Fruit fly (Drosophila melanogaster) whole organism, embryonic: Measurements from ENCODE around the gene CG43175.

Experiments used
- CG10267 ChIP-seq: fragments of 200-800 bp; sonication (Bioruptor generic); optimal IDR thresholded peaks from 2 replicates; lab custom pipeline; 2018; ENCODE audit warnings: missing biosample characterization, mild to moderate bottlenecking, missing genetic modification characterization, moderate library complexity
- CG10431 ChIP-seq: fragments of 200-800 bp; sonication (Bioruptor generic); optimal IDR thresholded peaks from 3 replicates; lab custom pipeline; 2018; ENCODE audit warnings: missing biosample characterization, mild to moderate bottlenecking, missing genetic modification characterization
- CG10543 ChIP-seq: fragments of 200-800 bp; sonication (Bioruptor generic); optimal IDR thresholded peaks from 3 replicates; lab custom pipeline; 2017; ENCODE audit warnings: missing biosample characterization, mild to moderate bottlenecking, missing genetic modification characterization, moderate library complexity
- CG10979 ChIP-seq: fragments of 200-800 bp; sonication (Bioruptor generic); optimal IDR thresholded peaks from 2 replicates; lab custom pipeline; 2018; ENCODE audit warnings: missing biosample characterization, mild to moderate bottlenecking, missing genetic modification characterization, moderate library complexity
- CG12744 ChIP-seq: fragments of 200-800 bp; sonication (Bioruptor generic); optimal IDR thresholded peaks from 2 replicates; lab custom pipeline; 2016; ENCODE audit warnings: missing biosample characterization, missing genetic modification characterization
- CG13123 ChIP-seq: fragments of 200-800 bp; sonication (Bioruptor generic); optimal IDR thresholded peaks from 2 replicates; lab custom pipeline; 2016; ENCODE audit warnings: missing biosample characterization, missing genetic modification characterization
- CG14710 ChIP-seq: fragments of 200-800 bp; sonication (Bioruptor generic); optimal IDR thresholded peaks from 3 replicates; lab custom pipeline; 2019; ENCODE audit warnings: missing biosample characterization, mild to moderate bottlenecking, missing genetic modification characterization, moderate library complexity
- CG15073 ChIP-seq: fragments of 200-800 bp; sonication (Bioruptor generic); optimal IDR thresholded peaks from 2 replicates; lab custom pipeline; 2016; ENCODE audit warnings: missing biosample characterization, missing genetic modification characterization
- CG17385 ChIP-seq: fragments of 200-800 bp; sonication (Bioruptor generic); optimal IDR thresholded peaks from 3 replicates; lab custom pipeline; 2018; ENCODE audit warnings: missing biosample characterization, mild to moderate bottlenecking, missing genetic modification characterization
- CG18262 ChIP-seq: fragments of 200-800 bp; optimal IDR thresholded peaks from 3 replicates; lab custom pipeline; 2019; ENCODE audit warnings: missing biosample characterization, mild to moderate bottlenecking, missing genetic modification characterization, moderate library complexity
- CG2875 ChIP-seq: fragments of 200-800 bp; sonication (Bioruptor generic); optimal IDR thresholded peaks from 2 replicates; lab custom pipeline; 2017; ENCODE audit warnings: missing biosample characterization, mild to moderate bottlenecking, missing genetic modification characterization, missing genetic modification reagents
- CG31224 ChIP-seq: fragments of 200-800 bp; sonication (Bioruptor generic); IDR thresholded peaks from 2 replicates; pipeline ENCODE4 v1.3.6; 2022; ENCODE audit warnings: missing biosample characterization, missing genetic modification characterization
- CG31365 ChIP-seq: fragments of 200-800 bp; sonication (Bioruptor generic); optimal IDR thresholded peaks from 2 replicates; lab custom pipeline; 2018; ENCODE audit warnings: missing biosample characterization, mild to moderate bottlenecking, missing genetic modification characterization
- CG32532 ChIP-seq: fragments of 200-800 bp; sonication (Bioruptor generic); IDR thresholded peaks from 2 replicates; pipeline ENCODE4 v1.3.6; 2022; ENCODE audit warnings: missing biosample characterization, missing genetic modification characterization
- CG4854 ChIP-seq: fragments of 200-800 bp; sonication (Bioruptor generic); optimal IDR thresholded peaks from 2 replicates; lab custom pipeline; 2016; ENCODE audit warnings: missing biosample characterization, missing genetic modification characterization, inconsistent platforms
- CG7271 ChIP-seq: fragments of 200-800 bp; sonication (Bioruptor generic); optimal IDR thresholded peaks from 2 replicates; lab custom pipeline; 2018; ENCODE audit warnings: missing biosample characterization, mild to moderate bottlenecking, missing genetic modification characterization, moderate library complexity
- CG7372 ChIP-seq: fragments of 200-800 bp; sonication (Bioruptor generic); IDR thresholded peaks from 2 replicates; pipeline ENCODE4 v1.3.6; 2022; ENCODE audit warnings: missing biosample characterization, missing genetic modification characterization
- CG8944 ChIP-seq: fragments of 200-800 bp; sonication (Bioruptor generic); optimal IDR thresholded peaks from 3 replicates; lab custom pipeline; 2016; ENCODE audit warnings: missing biosample characterization, missing genetic modification characterization
- CG9817 ChIP-seq: fragments of 200-800 bp; sonication (Bioruptor generic); optimal IDR thresholded peaks from 2 replicates; lab custom pipeline; 2018; ENCODE audit warnings: missing biosample characterization, mild to moderate bottlenecking, missing genetic modification characterization, moderate library complexity
- CoRest ChIP-seq: fragments of 200-800 bp; sonication (Bioruptor generic); optimal IDR thresholded peaks from 3 replicates; lab custom pipeline; 2018; ENCODE audit warnings: missing biosample characterization, mild to moderate bottlenecking, missing genetic modification characterization, moderate library complexity
- CrebB ChIP-seq: fragments of 200-800 bp; sonication (Bioruptor generic); optimal IDR thresholded peaks from 3 replicates; lab custom pipeline; 2018; ENCODE audit warnings: missing biosample characterization, mild to moderate bottlenecking, missing genetic modification characterization
- Dip3 ChIP-seq: fragments of 200-800 bp; sonication (Bioruptor generic); optimal IDR thresholded peaks from 3 replicates; lab custom pipeline; 2016; ENCODE audit warnings: missing biosample characterization, missing genetic modification characterization
- Fer3 ChIP-seq: fragments of 200-800 bp; sonication (Bioruptor generic); optimal IDR thresholded peaks from 2 replicates; lab custom pipeline; 2018; ENCODE audit warnings: missing biosample characterization, mild to moderate bottlenecking, missing genetic modification characterization, moderate library complexity
- Gug ChIP-seq: fragments of 200-800 bp; sonication (Bioruptor generic); IDR thresholded peaks from 4 replicates; pipeline ENCODE4 v1.3.6; 2022; ENCODE audit warnings: missing biosample characterization, missing genetic modification characterization
- Hey ChIP-seq: fragments of 200-800 bp; sonication (Bioruptor generic); optimal IDR thresholded peaks from 3 replicates; lab custom pipeline; 2018; ENCODE audit warnings: missing biosample characterization, mild to moderate bottlenecking, missing genetic modification characterization
- Hr51 ChIP-seq, 2 experiments: fragments of 200-800 bp; sonication (Bioruptor generic); optimal IDR thresholded peaks; 2 replicates in 1 of 2; 3 replicates in 1 of 2; lab custom pipeline; 2016 to 2018; ENCODE audit warnings: missing biosample characterization in 2 of 2, missing genetic modification characterization in 2 of 2, mild to moderate bottlenecking in 1 of 2, moderate library complexity in 1 of 2
- Myb ChIP-seq: fragments of 200-800 bp; sonication (Bioruptor generic); optimal IDR thresholded peaks from 2 replicates; lab custom pipeline; 2016; ENCODE audit warnings: missing biosample characterization, missing genetic modification characterization
- Neu2 ChIP-seq: fragments of 200-800 bp; sonication (Bioruptor generic); optimal IDR thresholded peaks from 3 replicates; lab custom pipeline; 2016; ENCODE audit warnings: missing biosample characterization, missing genetic modification characterization, borderline replicate concordance
- Oli ChIP-seq: fragments of 200-800 bp; sonication (Bioruptor generic); optimal IDR thresholded peaks from 2 replicates; lab custom pipeline; 2018; ENCODE audit warnings: missing biosample characterization, mild to moderate bottlenecking, missing genetic modification characterization, moderate library complexity
- Scr ChIP-seq: fragments of 200-800 bp; sonication (Bioruptor generic); IDR thresholded peaks from 2 replicates; pipeline ENCODE4 v1.3.6; 2022; ENCODE audit warnings: missing biosample characterization, missing genetic modification characterization; ENCODE audit not compliant: partially characterized antibody
- Spps ChIP-seq: fragments of 200-800 bp; sonication (Bioruptor generic); optimal IDR thresholded peaks from 2 replicates; lab custom pipeline; 2018; ENCODE audit warnings: missing biosample characterization, mild to moderate bottlenecking, missing genetic modification characterization
- Xbp1 ChIP-seq: fragments of 200-800 bp; sonication (Bioruptor generic); optimal IDR thresholded peaks from 3 replicates; lab custom pipeline; 2016; ENCODE audit warnings: missing biosample characterization, mild to moderate bottlenecking, missing genetic modification characterization
- ac ChIP-seq: fragments of 200-800 bp; sonication (Bioruptor generic); optimal IDR thresholded peaks from 3 replicates; lab custom pipeline; 2017; ENCODE audit warnings: missing biosample characterization, mild to moderate bottlenecking, missing genetic modification characterization
- ap ChIP-seq: fragments of 200-800 bp; sonication (Bioruptor generic); IDR thresholded peaks from 2 replicates; pipeline ENCODE4 v1.3.6; 2022; ENCODE audit warnings: missing biosample characterization, missing genetic modification characterization
- ato ChIP-seq: fragments of 200-800 bp; sonication (Bioruptor generic); IDR thresholded peaks from 2 replicates; pipeline ENCODE4 v1.3.6; 2022; ENCODE audit warnings: missing biosample characterization, missing genetic modification characterization; ENCODE audit not compliant: partially characterized antibody
- chm ChIP-seq: fragments of 200-800 bp; sonication (Bioruptor generic); IDR thresholded peaks from 2 replicates; pipeline ENCODE4 v1.3.6; 2022; ENCODE audit warnings: missing biosample characterization, missing genetic modification characterization
- ci ChIP-seq: fragments of 200-800 bp; sonication (Bioruptor generic); IDR thresholded peaks from 3 replicates; pipeline ENCODE4 v1.3.6; 2022; ENCODE audit warnings: missing biosample characterization, missing genetic modification characterization
- gem ChIP-seq: fragments of 200-800 bp; sonication (Bioruptor generic); optimal IDR thresholded peaks from 2 replicates; lab custom pipeline; 2019; ENCODE audit warnings: missing biosample characterization, mild to moderate bottlenecking, missing genetic modification characterization, moderate library complexity
- gsb-n ChIP-seq: fragments of 200-800 bp; sonication (Bioruptor generic); optimal IDR thresholded peaks from 3 replicates; lab custom pipeline; 2018; ENCODE audit warnings: missing biosample characterization, mild to moderate bottlenecking, missing genetic modification characterization
- knrl ChIP-seq: fragments of 200-800 bp; sonication (Bioruptor generic); IDR thresholded peaks from 3 replicates; pipeline ENCODE4 v1.3.6; 2022; ENCODE audit warnings: missing biosample characterization, missing genetic modification characterization; ENCODE audit not compliant: partially characterized antibody
- odd ChIP-seq: fragments of 200-800 bp; sonication (Bioruptor generic); optimal IDR thresholded peaks from 2 replicates; lab custom pipeline; 2017; ENCODE audit warnings: missing biosample characterization, mild to moderate bottlenecking, missing genetic modification characterization
- pfk ChIP-seq: fragments of 200-800 bp; sonication (Bioruptor generic); optimal IDR thresholded peaks from 2 replicates; lab custom pipeline; 2018; ENCODE audit warnings: missing biosample characterization, mild to moderate bottlenecking, missing genetic modification characterization, moderate library complexity
- phol ChIP-seq: fragments of 200-800 bp; sonication (Bioruptor generic); optimal IDR thresholded peaks from 3 replicates; lab custom pipeline; 2018; ENCODE audit warnings: missing biosample characterization, mild to moderate bottlenecking, missing genetic modification characterization, moderate library complexity
- shn ChIP-seq: fragments of 200-800 bp; sonication (Bioruptor generic); optimal IDR thresholded peaks from 3 replicates; lab custom pipeline; 2016; ENCODE audit warnings: missing biosample characterization, missing genetic modification characterization
- sim ChIP-seq: fragments of 200-800 bp; sonication (Bioruptor generic); IDR thresholded peaks from 2 replicates; pipeline ENCODE4 v1.3.6; 2022; ENCODE audit warnings: missing biosample characterization, missing genetic modification characterization
- slbo ChIP-seq: fragments of 200-800 bp; sonication (Bioruptor generic); IDR thresholded peaks from 2 replicates; pipeline ENCODE4 v1.3.6; 2022; ENCODE audit warnings: missing biosample characterization, missing genetic modification characterization
- sob ChIP-seq: fragments of 200-800 bp; sonication (Bioruptor generic); IDR thresholded peaks from 2 replicates; pipeline ENCODE4 v1.3.6; 2022; ENCODE audit warnings: missing biosample characterization, missing genetic modification characterization
- stwl ChIP-seq: fragments of 200-800 bp; sonication (Bioruptor generic); optimal IDR thresholded peaks from 3 replicates; lab custom pipeline; 2018; ENCODE audit warnings: missing biosample characterization, mild to moderate bottlenecking, missing genetic modification characterization, moderate library complexity
- tap ChIP-seq: fragments of 200-800 bp; optimal IDR thresholded peaks from 3 replicates; lab custom pipeline; 2019; ENCODE audit warnings: missing biosample characterization, mild to moderate bottlenecking, missing genetic modification characterization, moderate library complexity
- unpg ChIP-seq: fragments of 200-800 bp; sonication (Bioruptor generic); optimal IDR thresholded peaks from 3 replicates; lab custom pipeline; 2018; ENCODE audit warnings: missing biosample characterization, mild to moderate bottlenecking, missing genetic modification characterization, moderate library complexity
- yki ChIP-seq: fragments of >200 bp; optimal IDR thresholded peaks from 3 replicates; lab custom pipeline; 2018

CG43175 gene

DNA sequence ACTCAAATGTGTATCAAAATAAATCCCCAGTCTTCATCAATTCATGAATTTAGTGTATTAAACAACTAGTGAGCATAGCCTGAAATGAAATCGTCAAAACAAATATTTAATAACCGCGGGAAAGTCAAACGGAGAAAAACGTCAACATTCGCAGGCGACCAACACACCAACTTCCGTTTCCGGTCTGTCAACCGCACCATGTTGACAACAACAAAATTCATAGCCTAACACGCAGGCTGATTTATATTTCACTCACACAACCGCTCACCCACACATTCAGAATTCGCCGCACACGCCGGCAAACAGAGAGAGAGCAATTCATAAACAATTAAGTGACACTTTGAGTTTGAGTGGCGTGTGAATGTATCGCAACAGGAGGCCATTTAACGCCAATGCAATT lies 24.5 kb downstream of the CG43175 start (continued):
- TF ChIP-seq tap (tag; lab: Kevin White, UChicago) = peak; percentile 2
- TF ChIP-seq slbo (GFP tag; lab: Robert Waterston, UW) = no peak
- peak; percentile 60 for TF ChIP-seq ac (GFP tag; lab: Kevin White, UChicago)
- 0 out of 2 replicates have a peak, but pooled peaks have one; percentile 18 for TF ChIP-seq sob (GFP tag; lab: Robert Waterston, UW)
- TF ChIP-seq phol (tag; lab: Kevin White, UChicago) = peak; percentile 50
- TF ChIP-seq ci (GFP tag; lab: Robert Waterston, UW) = peak; percentile 89
- TF ChIP-seq chm (GFP tag; lab: Robert Waterston, UW) = peak; percentile 67
- TF ChIP-seq CG7372 (GFP tag; lab: Robert Waterston, UW) = no peak
- peak; percentile 27 for TF ChIP-seq CG10431 (GFP tag; lab: Kevin White, UChicago)
- peak; percentile 4 for TF ChIP-seq Fer3 (tag; lab: Kevin White, UChicago)
- TF ChIP-seq CG15073 (GFP tag; lab: Kevin White, UChicago) = no peak
- TF ChIP-seq gem (tag; lab: Kevin White, UChicago) = peak; percentile 9
- no peak for TF ChIP-seq pfk
- TF ChIP-seq Gug = no peak
- TF ChIP-seq Spps (tag; lab: Kevin White, UChicago) = peak; percentile 24
- TF ChIP-seq Hr51 (GFP tag; optimal IDR thresholded peaks at IDR 0.05; lab: Kevin White, UChicago) = peak in 1 of 2 experiments; percentile 26
- no peak for TF ChIP-seq shn
- TF ChIP-seq CG4854 (GFP tag; lab: Kevin White, UChicago) = no peak
- TF ChIP-seq Myb = no peak
- peak; percentile 44 for TF ChIP-seq CrebB (tag; lab: Kevin White, UChicago)
- peak; percentile 5 for TF ChIP-seq CG18262 (tag; lab: Kevin White, UChicago)
- TF ChIP-seq CG9817 (tag; lab: Kevin White, UChicago) = peak; percentile 10
- peak; percentile 47 for TF ChIP-seq Hey (tag; lab: Kevin White, UChicago)
- no peak for TF ChIP-seq CG32532 (GFP tag; lab: Robert Waterston, UW)
- peak; percentile 63 for TF ChIP-seq odd (GFP tag; lab: Kevin White, UChicago)
- peak; percentile 57 for TF ChIP-seq unpg (GFP tag; lab: Kevin White, UChicago)
- TF ChIP-seq Scr = no peak
- peak; percentile 10 for TF ChIP-seq CG10267 (tag; lab: Kevin White, UChicago)
- peak; percentile 21 for TF ChIP-seq CG12744 (GFP tag; lab: Kevin White, UChicago)
- TF ChIP-seq stwl (tag; lab: Kevin White, UChicago) = peak; percentile 69
- peak; percentile 8 for TF ChIP-seq Neu2 (GFP tag; lab: Kevin White, UChicago)
- TF ChIP-seq yki = no peak
- TF ChIP-seq CG7271 (tag; lab: Kevin White, UChicago) = peak; percentile 93
- peak; percentile 33 for TF ChIP-seq CoRest (tag; lab: Kevin White, UChicago)
- no peak for TF ChIP-seq CG31224
- no peak for TF ChIP-seq CG10543 (GFP tag; lab: Kevin White, UChicago)
- TF ChIP-seq knrl (GFP tag; lab: Robert Waterston, UW) = no peak
- TF ChIP-seq CG13123 (GFP tag; lab: Kevin White, UChicago) = no peak
- peak; percentile 5 for TF ChIP-seq Oli (tag; lab: Kevin White, UChicago)
- 0 out of 2 replicates have a peak, but pooled peaks have one; percentile 21 for TF ChIP-seq ap (GFP tag; lab: Robert Waterston, UW)
- peak; percentile 38 for TF ChIP-seq gsb-n (tag; lab: Kevin White, UChicago)
- TF ChIP-seq CG17385 (GFP tag; lab: Kevin White, UChicago) = peak; percentile 57
- TF ChIP-seq Xbp1 (GFP tag; lab: Kevin White, UChicago) = no peak
- TF ChIP-seq Dip3 (GFP tag; lab: Kevin White, UChicago) = no peak
- peak; percentile 41 for TF ChIP-seq CG10979
- peak; percentile 77 for TF ChIP-seq sim (GFP tag; lab: Robert Waterston, UW)
- TF ChIP-seq CG14710 = peak; percentile 28
- TF ChIP-seq ato = no peak
- TF ChIP-seq CG2875 (GFP tag; lab: Kevin White, UChicago) = peak; percentile 50
- TF ChIP-seq CG8944 (GFP tag; lab: Kevin White, UChicago) = no peak
- peak; percentile 15 for TF ChIP-seq CG31365
